Fruit fly (Drosophila melanogaster): ENCODE results near the gene tos.
A peak's percentile ranks its signal among the peaks of the same experiment; 100 is the strongest.

The tos gene

dm6 chr2L:18689376-18689775 lies 7.5 kb upstream of the tos start, which contains the start of gene CG10336 (continued):
- TF ChIP-seq CG7928 (GFP tag; optimal IDR thresholded peaks at IDR 0.05): no peak
- TF ChIP-seq Sry-β (GFP tag; optimal IDR thresholded peaks at IDR 0.05): peak; percentile 53
- TF ChIP-seq Abd-B (GFP tag; optimal IDR thresholded peaks at IDR 0.05): no peak
- TF ChIP-seq Meics (GFP tag; optimal IDR thresholded peaks at IDR 0.05): no peak
- TF ChIP-seq ash1 (GFP tag; optimal IDR thresholded peaks at IDR 0.05): no peak
- peak; percentile 64 for TF ChIP-seq MESR4 (GFP tag; optimal IDR thresholded peaks at IDR 0.05)
- peak; percentile 18; the same call in 1 of the 2 replicates for TF ChIP-seq Rfx (GFP tag; IDR thresholded peaks at IDR 0.05)
- no peak for TF ChIP-seq HHEX (GFP tag; optimal IDR thresholded peaks at IDR 0.05)
- TF ChIP-seq CG3838 (GFP tag; optimal IDR thresholded peaks at IDR 0.05): no peak
- TF ChIP-seq CG1792 (GFP tag; optimal IDR thresholded peaks at IDR 0.05): no peak
- TF ChIP-seq CG17328 (GFP tag; IDR thresholded peaks at IDR 0.05): no peak
- no peak for TF ChIP-seq CG16815 (GFP tag; optimal IDR thresholded peaks at IDR 0.05)
- no peak for TF ChIP-seq CG7745 (tag; optimal IDR thresholded peaks at IDR 0.05)
- no peak for TF ChIP-seq cato (GFP tag; optimal IDR thresholded peaks at IDR 0.05; ENCODE audit: borderline replicate concordance)
- no peak for TF ChIP-seq Sox100B (GFP tag; optimal IDR thresholded peaks at IDR 0.05)
- TF ChIP-seq ewg (GFP tag; optimal IDR thresholded peaks at IDR 0.05): no peak
- no peak for TF ChIP-seq Adf1 (GFP tag; IDR thresholded peaks at IDR 0.05)
- no peak for TF ChIP-seq Hey (tag; optimal IDR thresholded peaks at IDR 0.05)
- no peak for TF ChIP-seq CG7786 (GFP tag; optimal IDR thresholded peaks at IDR 0.05)
- peak; percentile 0 for TF ChIP-seq Chrac-16 (GFP tag; optimal IDR thresholded peaks at IDR 0.05)
- TF ChIP-seq Ravus (GFP tag; IDR thresholded peaks at IDR 0.05): no peak
- TF ChIP-seq PHDP (tag; optimal IDR thresholded peaks at IDR 0.05): no peak
- no peak; the same call in 2 of the 3 replicates for TF ChIP-seq CG14860 (GFP tag; IDR thresholded peaks at IDR 0.05; ENCODE audit: partially characterized antibody)
- TF ChIP-seq CG6854 (GFP tag; optimal IDR thresholded peaks at IDR 0.05): no peak
- TF ChIP-seq nau (GFP tag; optimal IDR thresholded peaks at IDR 0.05): no peak
- no peak for TF ChIP-seq Hr78 (GFP tag; optimal IDR thresholded peaks at IDR 0.05)
- TF ChIP-seq CG10565 (GFP tag; optimal IDR thresholded peaks at IDR 0.05): no peak
- TF ChIP-seq grau (tag; optimal IDR thresholded peaks at IDR 0.05): no peak
- no peak for TF ChIP-seq CG11723 (GFP tag; optimal IDR thresholded peaks at IDR 0.05)
- no peak for TF ChIP-seq Xrp1 (GFP tag; IDR thresholded peaks at IDR 0.05)
- no peak for TF ChIP-seq ro (GFP tag; IDR thresholded peaks at IDR 0.05)
- TF ChIP-seq CG6654 (GFP tag; optimal IDR thresholded peaks at IDR 0.05): no peak
- no peak for TF ChIP-seq slp2 (GFP tag; optimal IDR thresholded peaks at IDR 0.05)
- no peak for TF ChIP-seq CG4730 (GFP tag; IDR thresholded peaks at IDR 0.05)
- TF ChIP-seq vfl (GFP tag; optimal IDR thresholded peaks at IDR 0.05): no peak
- no peak for TF ChIP-seq klu (GFP tag; IDR thresholded peaks at IDR 0.05)
- no peak for TF ChIP-seq CG10431 (GFP tag; optimal IDR thresholded peaks at IDR 0.05)
- no peak for TF ChIP-seq CG31441 (GFP tag; IDR thresholded peaks at IDR 0.05)
- TF ChIP-seq CG7271 (tag; optimal IDR thresholded peaks at IDR 0.05): no peak
- peak; percentile 60 for TF ChIP-seq YL-1 (GFP tag; optimal IDR thresholded peaks at IDR 0.05)
- no peak for TF ChIP-seq CG10321 (GFP tag; IDR thresholded peaks at IDR 0.05)
- no peak for TF ChIP-seq Sox102F (GFP tag; optimal IDR thresholded peaks at IDR 0.05)
- no peak for TF ChIP-seq gro (GFP tag; optimal IDR thresholded peaks at IDR 0.05)
- TF ChIP-seq lov (optimal IDR thresholded peaks at IDR 0.05): no peak
- no peak for TF ChIP-seq lov (GFP tag; IDR thresholded peaks at IDR 0.05)
- no peak for TF ChIP-seq fd3F (GFP tag; optimal IDR thresholded peaks at IDR 0.05)
- TF ChIP-seq crc (GFP tag; optimal IDR thresholded peaks at IDR 0.05): no peak
- no peak for TF ChIP-seq repo (GFP tag; optimal IDR thresholded peaks at IDR 0.05)
- peak; percentile 42 for TF ChIP-seq CG2129 (GFP tag; IDR thresholded peaks at IDR 0.05; ENCODE audit: partially characterized antibody)
- no peak for TF ChIP-seq CG33213 (GFP tag; optimal IDR thresholded peaks at IDR 0.05)
- peak; percentile 38 for TF ChIP-seq sna (GFP tag; IDR thresholded peaks at IDR 0.05; ENCODE audit: partially characterized antibody)
- no peak for TF ChIP-seq dimm (GFP tag; IDR thresholded peaks at IDR 0.05)

All from whole organism, embryonic.